Worm (Caenorhabditis elegans) whole organism, young adult: ENCODE results near the gene C03H5.9.

ENCODE experiments used
- B0261.1 ChIP-seq: sonication (generic microtip); optimal IDR thresholded peaks from 2 replicates; lab custom pipeline; 2016; ENCODE audit warnings: mild to moderate bottlenecking, missing genetic modification characterization, moderate library complexity, missing compliant biosample characterization
- C17E4.6 ChIP-seq: fragments of 200-800 bp; sonication (Bioruptor generic); IDR thresholded peaks from 2 replicates; pipeline ENCODE4 v1.3.6; 2022; ENCODE audit warnings: missing genetic modification reagents, missing genetic modification characterization, missing compliant biosample characterization
- D2030.7 ChIP-seq: fragments of 200-800 bp; sonication (Bioruptor generic); IDR thresholded peaks from 2 replicates; pipeline ENCODE4 v1.3.6; 2022; ENCODE audit warnings: missing genetic modification reagents, missing genetic modification characterization, missing compliant biosample characterization
- F33H1.4 ChIP-seq: fragments of 200-800 bp; sonication (Bioruptor generic); IDR thresholded peaks from 2 replicates; pipeline ENCODE4 v1.3.6; 2022; ENCODE audit warnings: missing genetic modification reagents, missing genetic modification characterization, missing compliant biosample characterization
- F37B4.10 ChIP-seq: fragments of 200-800 bp; sonication (Bioruptor generic); IDR thresholded peaks from 2 replicates; pipeline ENCODE4 v1.3.6; 2022; ENCODE audit warnings: missing genetic modification characterization, missing compliant biosample characterization
- Y53G8AR.9 ChIP-seq: fragments of 200-800 bp; sonication (Bioruptor generic); conservative IDR thresholded peaks from 2 replicates; pipeline ENCODE4 v1.3.6; 2022; ENCODE audit warnings: missing genetic modification reagents, missing genetic modification characterization, missing compliant biosample characterization
- Y95B8A.8 ChIP-seq: fragments of 200-800 bp; sonication (Bioruptor generic); IDR thresholded peaks from 2 replicates; pipeline ENCODE4 v1.3.6; 2022; ENCODE audit warnings: missing genetic modification reagents, missing genetic modification characterization, missing compliant biosample characterization
- ZK185.1 ChIP-seq: sonication (generic microtip); optimal IDR thresholded peaks from 2 replicates; lab custom pipeline; 2016; ENCODE audit warnings: mild to moderate bottlenecking, missing genetic modification characterization, missing compliant biosample characterization; ENCODE audit not compliant: poor library complexity, severe bottlenecking
- ama-1 ChIP-seq, 3 experiments: fragments of 150-350 bp in 1 of 3; sonication (generic microtip) in 2 of 3; optimal IDR thresholded peaks; 2 replicates each; lab custom pipeline; 2014 to 2018; ENCODE audit warnings: missing biosample characterization in 2 of 3, missing genetic modification characterization in 2 of 3, missing genetic modification reagents in 2 of 3
- aptf-2 ChIP-seq: fragments of 200-800 bp; sonication (Bioruptor generic); conservative IDR thresholded peaks from 2 replicates; pipeline ENCODE4 v1.3.6; 2022; ENCODE audit warnings: missing genetic modification reagents, missing genetic modification characterization, missing compliant biosample characterization
- athp-1 ChIP-seq: sonication (generic microtip); optimal IDR thresholded peaks from 2 replicates; lab custom pipeline; 2017; ENCODE audit warnings: mild to moderate bottlenecking, missing genetic modification characterization, missing compliant biosample characterization
- attf-5 ChIP-seq: fragments of 200-800 bp; sonication (Bioruptor generic); optimal IDR thresholded peaks from 2 replicates; lab custom pipeline; 2018; ENCODE audit warnings: mild to moderate bottlenecking, missing genetic modification characterization, missing compliant biosample characterization
- attf-6 ChIP-seq: fragments of 200-800 bp; sonication (Bioruptor generic); IDR thresholded peaks from 2 replicates; pipeline ENCODE4 v1.3.6; 2022; ENCODE audit warnings: missing genetic modification reagents, missing genetic modification characterization, missing compliant biosample characterization
- bed-1 ChIP-seq: fragments of 200-800 bp; sonication (Bioruptor generic); IDR thresholded peaks from 2 replicates; pipeline ENCODE4 v1.3.6; 2022; ENCODE audit warnings: missing genetic modification reagents, missing genetic modification characterization, missing compliant biosample characterization
- cebp-1 ChIP-seq, 2 experiments: fragments of 200-800 bp in 1 of 2; sonication (Bioruptor generic) in 1 of 2; sonication (generic microtip) in 1 of 2; IDR thresholded peaks in 1 of 2; optimal IDR thresholded peaks in 1 of 2; 2 replicates each; pipeline versions ENCODE4 v1.3.6 to Lab custom; 2017 to 2022; ENCODE audit warnings: missing compliant biosample characterization in 2 of 2, missing genetic modification characterization in 2 of 2, mild to moderate bottlenecking in 1 of 2, missing genetic modification reagents in 1 of 2, moderate library complexity in 1 of 2
- cebp-2 ChIP-seq: fragments of 200-800 bp; sonication (Bioruptor generic); IDR thresholded peaks from 2 replicates; pipeline ENCODE4 v1.3.6; 2022; ENCODE audit warnings: missing genetic modification characterization, missing compliant biosample characterization
- ceh-79 ChIP-seq: sonication (generic microtip); optimal IDR thresholded peaks from 2 replicates; lab custom pipeline; 2017; ENCODE audit warnings: mild to moderate bottlenecking, missing genetic modification characterization, missing compliant biosample characterization
- ceh-91 ChIP-seq: fragments of 200-800 bp; sonication (Bioruptor generic); IDR thresholded peaks from 2 replicates; pipeline ENCODE4 v1.3.6; 2022; ENCODE audit warnings: missing genetic modification reagents, missing genetic modification characterization, missing compliant biosample characterization
- egl-18 ChIP-seq: fragments of 200-800 bp; sonication (Bioruptor generic); IDR thresholded peaks from 2 replicates; pipeline ENCODE4 v1.3.6; 2022; ENCODE audit warnings: missing genetic modification reagents, missing genetic modification characterization, missing compliant biosample characterization
- ekl-4 ChIP-seq: fragments of 200-800 bp; sonication (Bioruptor generic); IDR thresholded peaks from 2 replicates; pipeline ENCODE4 v1.3.6; 2022; ENCODE audit warnings: missing genetic modification reagents, missing genetic modification characterization, missing compliant biosample characterization
- gei-17 ChIP-seq: fragments of 200-800 bp; sonication (Bioruptor generic); optimal IDR thresholded peaks from 2 replicates; lab custom pipeline; 2018; ENCODE audit warnings: mild to moderate bottlenecking, missing genetic modification characterization, missing compliant biosample characterization
- him-1 ChIP-seq: sonication (generic microtip); optimal IDR thresholded peaks from 2 replicates; lab custom pipeline; 2016; ENCODE audit warnings: missing genotype, missing genetic modification reagents, missing genetic modification characterization, missing compliant biosample characterization
- hlh-12 ChIP-seq: sonication (generic microtip); optimal IDR thresholded peaks from 2 replicates; lab custom pipeline; 2016; ENCODE audit warnings: missing genetic modification characterization, missing compliant biosample characterization
- hlh-26 ChIP-seq: fragments of 200-800 bp; sonication (Bioruptor generic); conservative IDR thresholded peaks from 2 replicates; pipeline ENCODE4 v1.3.6; 2022; ENCODE audit warnings: missing genetic modification reagents, missing genetic modification characterization, missing compliant biosample characterization
- hmg-20 ChIP-seq: fragments of 200-800 bp; sonication (Bioruptor generic); IDR thresholded peaks from 2 replicates; pipeline ENCODE4 v1.3.6; 2022; ENCODE audit warnings: missing genetic modification reagents, missing genetic modification characterization, missing compliant biosample characterization
- hsf-1 ChIP-seq: fragments of 200-800 bp; sonication (Bioruptor generic); IDR thresholded peaks from 2 replicates; pipeline ENCODE4 v1.3.6; 2022; ENCODE audit warnings: missing genetic modification reagents, missing genetic modification characterization, missing compliant biosample characterization
- lag-1 ChIP-seq: fragments of 200-800 bp; sonication (Bioruptor generic); IDR thresholded peaks from 2 replicates; pipeline ENCODE4 v1.3.6; 2022; ENCODE audit warnings: missing genetic modification reagents, missing genetic modification characterization, missing compliant biosample characterization
- lin-35 ChIP-seq, 3 experiments: fragments of 150-350 bp in 2 of 3; sonication (generic microtip) in 1 of 3; optimal IDR thresholded peaks; 2 replicates each; lab custom pipeline; 2014 to 2018; ENCODE audit warnings: missing biosample characterization in 3 of 3, missing genetic modification characterization in 3 of 3, missing genetic modification reagents in 3 of 3
- lir-1 ChIP-seq: fragments of 200-800 bp; sonication (Bioruptor generic); conservative IDR thresholded peaks from 2 replicates; pipeline ENCODE4 v1.3.6; 2022; ENCODE audit warnings: missing genetic modification reagents, missing genetic modification characterization, missing compliant biosample characterization
- madf-3 ChIP-seq: fragments of 200-800 bp; sonication (Bioruptor generic); IDR thresholded peaks from 2 replicates; pipeline ENCODE4 v1.3.6; 2022; ENCODE audit warnings: missing genetic modification reagents, missing genetic modification characterization, missing compliant biosample characterization
- nfya-2 ChIP-seq: fragments of 200-800 bp; sonication (Bioruptor generic); IDR thresholded peaks from 2 replicates; pipeline ENCODE4 v1.3.6; 2022; ENCODE audit warnings: missing genetic modification reagents, missing genetic modification characterization, missing compliant biosample characterization
- nfyb-1 ChIP-seq: fragments of 200-800 bp; sonication (Bioruptor generic); IDR thresholded peaks from 2 replicates; pipeline ENCODE4 v1.3.6; 2022; ENCODE audit warnings: missing genetic modification reagents, missing genetic modification characterization, missing compliant biosample characterization
- nhr-80 ChIP-seq: sonication (generic microtip); optimal IDR thresholded peaks from 2 replicates; lab custom pipeline; 2016; ENCODE audit warnings: missing genetic modification characterization, missing compliant biosample characterization
- pha-4 ChIP-seq: fragments of 150-350 bp; sonication (generic microtip); optimal IDR thresholded peaks from 2 replicates; lab custom pipeline; 2014; ENCODE audit warnings: missing biosample characterization, missing genetic modification reagents, missing genetic modification characterization
- rpc-1 ChIP-seq, 2 experiments: fragments of 150-350 bp in 1 of 2; sonication (generic microtip) in 1 of 2; optimal IDR thresholded peaks; 2 replicates each; lab custom pipeline; 2014 to 2018; ENCODE audit warnings: missing biosample characterization in 1 of 2, missing genetic modification characterization in 1 of 2, missing genetic modification reagents in 1 of 2, missing genotype in 1 of 2
- sdz-38 ChIP-seq: sonication (generic microtip); optimal IDR thresholded peaks from 2 replicates; lab custom pipeline; 2016; ENCODE audit warnings: missing genotype, missing genetic modification characterization, missing compliant biosample characterization
- sea-2 ChIP-seq: fragments of 200-800 bp; sonication (Bioruptor generic); IDR thresholded peaks from 2 replicates; pipeline ENCODE4 v1.3.6; 2022; ENCODE audit warnings: missing genetic modification characterization, missing compliant biosample characterization
- snpc-1.3 ChIP-seq: sonication (generic microtip); optimal IDR thresholded peaks from 2 replicates; lab custom pipeline; 2017; ENCODE audit warnings: missing genetic modification characterization, mild to moderate bottlenecking, missing compliant biosample characterization, antibody characterized with exemption, moderate library complexity, missing genotype, missing genetic modification reagents; ENCODE audit not compliant: insufficient read depth
- snpc-3.4 ChIP-seq: sonication (generic microtip); optimal IDR thresholded peaks from 2 replicates; lab custom pipeline; 2017; ENCODE audit warnings: missing genetic modification characterization, mild to moderate bottlenecking, missing compliant biosample characterization, antibody characterized with exemption, moderate library complexity, missing genotype, missing genetic modification reagents
- sptf-2 ChIP-seq: fragments of 200-800 bp; sonication (Bioruptor generic); optimal IDR thresholded peaks from 2 replicates; lab custom pipeline; 2018; ENCODE audit warnings: mild to moderate bottlenecking, missing genetic modification characterization, missing compliant biosample characterization
- tlf-1 ChIP-seq: fragments of 200-800 bp; sonication (Bioruptor generic); optimal IDR thresholded peaks from 2 replicates; lab custom pipeline; 2018; ENCODE audit warnings: mild to moderate bottlenecking, missing genetic modification characterization, missing compliant biosample characterization
- zim-3 ChIP-seq: sonication (generic microtip); optimal IDR thresholded peaks from 2 replicates; lab custom pipeline; 2017; ENCODE audit warnings: mild to moderate bottlenecking, missing genetic modification characterization, moderate library complexity, missing compliant biosample characterization
- ztf-26 ChIP-seq: sonication (generic microtip); optimal IDR thresholded peaks from 2 replicates; lab custom pipeline; 2017; ENCODE audit warnings: missing genetic modification characterization, missing compliant biosample characterization
- ztf-3 ChIP-seq: fragments of 200-800 bp; sonication (Bioruptor generic); optimal IDR thresholded peaks from 2 replicates; lab custom pipeline; 2018; ENCODE audit warnings: mild to moderate bottlenecking, missing genetic modification characterization, missing compliant biosample characterization
- ztf-6 ChIP-seq: fragments of 200-800 bp; sonication (Bioruptor generic); IDR thresholded peaks from 2 replicates; pipeline ENCODE4 v1.3.6; 2022; ENCODE audit warnings: missing genetic modification reagents, missing genetic modification characterization, missing compliant biosample characterization

Gene C03H5.9

DNA sequence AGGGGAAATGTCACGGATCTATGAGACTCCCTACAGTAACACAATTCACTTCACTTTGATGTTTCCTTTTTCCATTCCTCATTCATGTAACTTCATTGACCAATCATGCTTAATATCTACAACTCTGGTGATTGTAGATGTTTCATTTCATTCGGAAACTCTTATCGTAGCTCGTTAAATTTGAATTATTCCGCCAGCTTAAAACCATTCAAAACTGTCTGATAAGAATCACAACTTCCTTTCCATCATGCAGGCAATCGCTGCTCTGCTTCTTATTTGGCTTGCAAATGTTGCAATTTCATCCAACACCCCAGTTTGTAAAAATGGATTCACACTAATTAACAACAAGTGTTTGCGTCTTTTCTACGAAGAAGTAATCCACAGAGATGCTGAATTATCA is 24.0 kb downstream of the C03H5.9 start, which contains the start of gene clec-10:
TSS of gene clec-10 (plus strand) at position 244 of the 400 bp plus-strand sequence.
- no peak for TF ChIP-seq tlf-1 (GFP tag; lab: Kevin White, UChicago)
- TF ChIP-seq nhr-80 (tag; lab: Kevin White, UChicago): peak; percentile 35

DNA sequence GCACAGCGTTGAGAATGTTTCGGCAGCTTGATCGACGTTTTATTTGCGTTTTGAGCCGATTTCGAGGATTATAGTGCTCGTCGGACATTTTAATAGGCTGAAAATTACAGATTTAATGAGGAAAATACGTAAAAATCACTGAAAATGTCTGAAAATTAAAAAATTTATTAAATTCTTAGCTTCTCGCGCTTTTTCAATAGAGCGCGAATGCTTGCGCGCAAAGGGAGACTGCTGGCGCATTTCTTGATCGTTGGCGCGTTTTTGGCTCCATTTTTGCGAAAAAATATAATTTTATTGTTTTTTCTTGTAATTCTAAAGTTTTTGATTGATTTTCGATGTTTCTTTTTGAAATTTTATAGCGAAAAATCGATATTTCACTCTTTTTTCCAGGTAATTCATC is 32.4 kb downstream of the C03H5.9 start, which contains the start of the genes dnsn-1 and C24H12.4:
TSS of gene dnsn-1 (minus strand) at position 101 of the 400 bp plus-strand sequence.
TSS of gene C24H12.4 (plus strand) at position 391 of the 400 bp plus-strand sequence.
- no peak for TF ChIP-seq madf-3
- TF ChIP-seq sdz-38 (tag; lab: Kevin White, UChicago): no peak
- TF ChIP-seq hsf-1 (GFP tag; lab: Robert Waterston, UW): 0 out of 2 replicates have a peak, but pooled peaks have one; percentile 12
- peak; percentile 67 for TF ChIP-seq gei-17 (GFP tag; lab: Kevin White, UChicago)
- TF ChIP-seq aptf-2 (GFP tag; lab: Robert Waterston, UW): no peak
- no peak for TF ChIP-seq zim-3 (tag; lab: Kevin White, UChicago)
- TF ChIP-seq ama-1 (optimal IDR thresholded peaks at IDR 0.05; lab: Kevin White, UChicago): no peak
- TF ChIP-seq ama-1 (GFP tag; optimal IDR thresholded peaks at IDR 0.05; lab: Kevin White, UChicago): no peak
- TF ChIP-seq rpc-1 (optimal IDR thresholded peaks at IDR 0.05; lab: Kevin White, UChicago): no peak
- TF ChIP-seq rpc-1 (tag; optimal IDR thresholded peaks at IDR 0.05; lab: Kevin White, UChicago): no peak
- no peak for TF ChIP-seq sptf-2 (GFP tag; lab: Kevin White, UChicago)
- TF ChIP-seq athp-1 (tag; lab: Kevin White, UChicago): peak; percentile 31
- peak; percentile 87 for TF ChIP-seq ZK185.1 (tag; lab: Kevin White, UChicago)
- no peak for TF ChIP-seq F37B4.10 (GFP tag; lab: Robert Waterston, UW)
- 0 out of 2 replicates have a peak, but pooled peaks have one; percentile 18 for TF ChIP-seq Y95B8A.8 (GFP tag; lab: Robert Waterston, UW)
- TF ChIP-seq hlh-12: no peak
- TF ChIP-seq snpc-3.4 (tag; lab: Kevin White, UChicago): peak; percentile 77
- TF ChIP-seq ztf-26 (tag; lab: Kevin White, UChicago): peak; percentile 43
- no peak for TF ChIP-seq ztf-6
- no peak for TF ChIP-seq lag-1
- TF ChIP-seq pha-4 (tag; lab: Kevin White, UChicago): peak; percentile 87
- TF ChIP-seq egl-18 (GFP tag; lab: Robert Waterston, UW): no peak
- TF ChIP-seq nfya-2 (GFP tag; lab: Robert Waterston, UW): no peak
- TF ChIP-seq ekl-4 (GFP tag; lab: Robert Waterston, UW): peak; percentile 69
- TF ChIP-seq ceh-91 (GFP tag; lab: Robert Waterston, UW): peak; percentile 13; the same call in 1 of the 2 replicates
- TF ChIP-seq nfyb-1 (GFP tag; lab: Robert Waterston, UW): peak; percentile 89
- no peak for TF ChIP-seq attf-6 (GFP tag; lab: Robert Waterston, UW)
- TF ChIP-seq him-1 (tag; lab: Kevin White, UChicago): no peak
- TF ChIP-seq sea-2 (GFP tag; lab: Robert Waterston, UW): no peak
- peak; percentile 76 for TF ChIP-seq attf-5 (GFP tag; lab: Kevin White, UChicago)
- TF ChIP-seq lir-1 (GFP tag; lab: Robert Waterston, UW): peak; percentile 76; the same call in 1 of the 2 replicates
- peak; percentile 91 for TF ChIP-seq Y53G8AR.9
- peak; percentile 68 for TF ChIP-seq F33H1.4 (GFP tag; lab: Robert Waterston, UW)
- peak; percentile 58; the same call in 1 of the 2 replicates for TF ChIP-seq hmg-20 (GFP tag; lab: Robert Waterston, UW)
- TF ChIP-seq C17E4.6 (GFP tag; lab: Robert Waterston, UW): 0 out of 2 replicates have a peak, but pooled peaks have one; percentile 51
- TF ChIP-seq snpc-1.3 (tag; lab: Kevin White, UChicago): peak; percentile 77
- no peak for TF ChIP-seq cebp-2
- TF ChIP-seq hlh-26 (GFP tag; lab: Robert Waterston, UW): no peak
- no peak for TF ChIP-seq bed-1
- no peak for TF ChIP-seq B0261.1 (tag; lab: Kevin White, UChicago)
- peak in 2 of 3 experiments; percentile 37 to 96 for TF ChIP-seq lin-35 (GFP tag; optimal IDR thresholded peaks at IDR 0.05; lab: Kevin White, UChicago)
- TF ChIP-seq ceh-79 (tag; lab: Kevin White, UChicago): no peak
- peak; percentile 72 for TF ChIP-seq D2030.7 (GFP tag; lab: Robert Waterston, UW)
- TF ChIP-seq ztf-3 (GFP tag; lab: Kevin White, UChicago): no peak
- TF ChIP-seq cebp-1 (GFP tag; IDR thresholded peaks at IDR 0.05; lab: Robert Waterston, UW): no peak
- peak; percentile 80 for TF ChIP-seq cebp-1 (tag; optimal IDR thresholded peaks at IDR 0.05; lab: Kevin White, UChicago)
